Worm (Caenorhabditis elegans): Measurements from ENCODE around the gene atg-16.2.

- peak; percentile 24 for TF ChIP-seq blmp-1 (tag; optimal IDR thresholded peaks at IDR 0.05; ENCODE audit: insufficient read depth)
- TF ChIP-seq egl-27 (tag; optimal IDR thresholded peaks at IDR 0.05), result no peak
- no peak for TF ChIP-seq nhr-11 (tag; optimal IDR thresholded peaks at IDR 0.05)
Measured at ce11 chrII:6449656-6450055, 3.5 kb downstream of the atg-16.2 start, which contains the start of gene nhr-22.

Data from whole organism, L2 larva.